Fruit fly (Drosophila melanogaster) Kc167 (cell line): ENCODE measurements around the gene Lim3.

Experiments used
- Myc ChIP-seq: fragments of >200 bp; optimal IDR thresholded peaks from 2 replicates; lab custom pipeline; 2017; ENCODE audit warnings: missing external identifiers
- Sin3A ChIP-seq: fragments of >200 bp; optimal IDR thresholded peaks from 2 replicates; lab custom pipeline; 2018; ENCODE audit warnings: missing external identifiers
- h ChIP-seq: fragments of >200 bp; optimal IDR thresholded peaks from 3 replicates; lab custom pipeline; 2018; ENCODE audit warnings: missing external identifiers

DNA sequence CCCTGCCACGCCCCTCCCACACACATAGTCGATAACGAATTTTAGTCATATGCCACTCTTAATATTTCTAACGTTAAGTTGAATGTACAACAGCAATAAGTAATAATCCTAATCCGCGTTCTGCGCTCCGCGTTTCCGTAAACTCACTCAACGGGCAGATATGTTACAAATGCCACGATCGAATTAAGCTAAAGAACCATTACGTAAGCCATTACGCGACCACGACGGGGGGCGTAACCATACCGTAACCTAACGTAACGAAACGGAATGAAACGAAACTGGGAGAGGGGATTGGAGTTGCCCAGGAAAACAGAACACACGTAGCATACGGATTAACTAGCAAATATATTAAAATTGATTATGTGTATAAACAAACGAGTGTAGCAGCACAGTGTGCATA, 50.4 kb downstream of the Lim3 start:
- TF ChIP-seq Myc (lab: Kevin White, UChicago), result no peak
- TF ChIP-seq Sin3A (lab: Kevin White, UChicago), result no peak
- no peak for TF ChIP-seq h (lab: Kevin White, UChicago)
